Fruit fly (Drosophila melanogaster) S2 (cell line): ENCODE measurements around the gene Agxt.

ENCODE experiments used
- CG8478 ChIP-seq: fragments of >200 bp; optimal IDR thresholded peaks from 2 replicates; lab custom pipeline; 2018
- CTCF ChIP-seq, 2 experiments: fragments of >200 bp; optimal IDR thresholded peaks; 2 replicates each; lab custom pipeline; 2018

Agxt gene

dm6 chrX:6550118-6550502 is 21.4 kb downstream of the Agxt start:
- TF ChIP-seq CG8478 (lab: Kevin White, UChicago) (no peak), CTCF (optimal IDR thresholded peaks at IDR 0.05; lab: Kevin White, UChicago) (peak; percentile 52 to 55)

- TF ChIP-seq CG8478 (lab: Kevin White, UChicago), result no peak
- TF ChIP-seq CTCF (optimal IDR thresholded peaks at IDR 0.05; lab: Kevin White, UChicago), result no peak
These were observed 22.7 kb downstream of the Agxt start for dm6 chrX:6551464-6551863.

- TF ChIP-seq CTCF (optimal IDR thresholded peaks at IDR 0.05; lab: Kevin White, UChicago) (no peak), CG8478 (lab: Kevin White, UChicago) (no peak)
These were observed 42.6 kb downstream of the Agxt start for dm6 chrX:6571234-6571915.

- TF ChIP-seq CG8478 (lab: Kevin White, UChicago) (no peak), CTCF (optimal IDR thresholded peaks at IDR 0.05; lab: Kevin White, UChicago) (no peak)
These were observed 45.1 kb downstream of the Agxt start for dm6 chrX:6573799-6574198.

- TF ChIP-seq CTCF (optimal IDR thresholded peaks at IDR 0.05; lab: Kevin White, UChicago) (no peak), CG8478 (lab: Kevin White, UChicago) (no peak)
These were observed 45.7 kb downstream of the Agxt start for dm6 chrX:6574488-6574887.
